Fruit fly (Drosophila melanogaster): ENCODE data around the gene SH3PX1.
A peak's percentile ranks its signal among the peaks of the same experiment; 100 is the strongest.

Gene SH3PX1

DNA sequence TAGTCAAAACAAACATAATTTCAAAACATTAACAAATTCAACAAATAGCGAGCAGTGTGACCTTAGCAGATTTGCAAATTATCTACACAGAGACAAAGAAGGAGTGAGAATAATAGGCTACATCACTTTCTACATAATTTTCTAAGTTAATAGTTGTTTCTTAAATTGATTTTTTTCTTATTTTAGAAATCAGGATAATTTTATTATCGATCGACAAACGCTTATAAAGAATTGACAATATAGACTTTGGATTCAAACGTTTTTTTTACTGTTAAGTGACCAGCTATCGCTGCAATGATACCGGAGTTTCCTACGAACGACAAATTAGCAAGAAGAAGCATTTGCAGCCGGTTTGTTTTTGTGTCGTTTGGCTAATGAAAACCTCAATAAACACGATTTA, 9.5 kb upstream of the SH3PX1 start, which contains the start of the genes nbs and defl (continued):
- TF ChIP-seq Rfx (GFP tag; IDR thresholded peaks at IDR 0.05) (peak; percentile 81), CG9817 (tag; optimal IDR thresholded peaks at IDR 0.05) (peak; percentile 61), CG3407 (GFP tag; optimal IDR thresholded peaks at IDR 0.05) (no peak), zfh2 (GFP tag; optimal IDR thresholded peaks at IDR 0.05) (peak; percentile 77), repo (GFP tag; optimal IDR thresholded peaks at IDR 0.05) (peak; percentile 32), slou (GFP tag; optimal IDR thresholded peaks at IDR 0.05) (peak; percentile 67), Hmr (GFP tag; optimal IDR thresholded peaks at IDR 0.05) (no peak), scrt (GFP tag; optimal IDR thresholded peaks at IDR 0.05) (peak; percentile 60), CG34422 (GFP tag; IDR thresholded peaks at IDR 0.05) (peak; percentile 89), odd (GFP tag; optimal IDR thresholded peaks at IDR 0.05) (no peak), lmd (GFP tag; IDR thresholded peaks at IDR 0.05) (peak; percentile 83), CG5180 (GFP tag; optimal IDR thresholded peaks at IDR 0.05) (no peak), stwl (tag; optimal IDR thresholded peaks at IDR 0.05) (peak; percentile 59), CG8765 (GFP tag; IDR thresholded peaks at IDR 0.05) (peak; percentile 65), Max (GFP tag; optimal IDR thresholded peaks at IDR 0.05) (peak; percentile 60), CG31388 (GFP tag; optimal IDR thresholded peaks at IDR 0.05) (no peak), CG42726 (GFP tag; IDR thresholded peaks at IDR 0.05; ENCODE audit: partially characterized antibody) (no peak), Asciz (GFP tag; optimal IDR thresholded peaks at IDR 0.05) (no peak), CG13424 (tag; optimal IDR thresholded peaks at IDR 0.05) (peak; percentile 81), CG32767 (GFP tag; IDR thresholded peaks at IDR 0.05) (peak; percentile 53; the same call in 1 of the 2 replicates), CG6689 (GFP tag; IDR thresholded peaks at IDR 0.05) (peak; percentile 68), CG7928 (GFP tag; optimal IDR thresholded peaks at IDR 0.05) (no peak), pzg (GFP tag; optimal IDR thresholded peaks at IDR 0.05) (peak; percentile 47), bcd (GFP tag; optimal IDR thresholded peaks at IDR 0.05) (peak; percentile 65), CG10267 (tag; optimal IDR thresholded peaks at IDR 0.05) (peak; percentile 52), cg (GFP tag; optimal IDR thresholded peaks at IDR 0.05) (no peak), tx (GFP tag; optimal IDR thresholded peaks at IDR 0.05) (peak; percentile 57), insv (GFP tag; optimal IDR thresholded peaks at IDR 0.05) (peak in 1 of 2 experiments; percentile 11), CG4424 (GFP tag; optimal IDR thresholded peaks at IDR 0.05) (peak; percentile 65), Sin3A (optimal IDR thresholded peaks at IDR 0.05) (peak; percentile 50), nom (GFP tag; optimal IDR thresholded peaks at IDR 0.05) (no peak), MBD-R2 (GFP tag; IDR thresholded peaks at IDR 0.05) (peak; percentile 92), tup (GFP tag; optimal IDR thresholded peaks at IDR 0.05) (no peak), exex (tag; optimal IDR thresholded peaks at IDR 0.05) (peak; percentile 36), schlank (tag; optimal IDR thresholded peaks at IDR 0.05) (no peak), CG9932 (GFP tag; IDR thresholded peaks at IDR 0.05) (peak; percentile 88), grn (GFP tag; optimal IDR thresholded peaks at IDR 0.05) (no peak), CG18262 (tag; optimal IDR thresholded peaks at IDR 0.05) (peak; percentile 74), trem (tag; optimal IDR thresholded peaks at IDR 0.05) (peak; percentile 24), Aef1 (GFP tag; IDR thresholded peaks at IDR 0.05) (peak; percentile 74), her (GFP tag; optimal IDR thresholded peaks at IDR 0.05) (no peak), CG6272 (GFP tag; IDR thresholded peaks at IDR 0.05) (peak; percentile 83), Dip3 (GFP tag; optimal IDR thresholded peaks at IDR 0.05) (peak; percentile 60), cwo (GFP tag; optimal IDR thresholded peaks at IDR 0.05) (no peak), dati (GFP tag; IDR thresholded peaks at IDR 0.05) (no peak), Pdp1 (GFP tag; optimal IDR thresholded peaks at IDR 0.05) (peak; percentile 59 to 69), cas (GFP tag; IDR thresholded peaks at IDR 0.05) (0 out of 2 replicates have a peak, but pooled peaks have one; percentile 36), ssp (GFP tag; IDR thresholded peaks at IDR 0.05) (peak; percentile 70), CG8944 (GFP tag; optimal IDR thresholded peaks at IDR 0.05) (peak; percentile 50), lov (optimal IDR thresholded peaks at IDR 0.05) (no peak), lov (GFP tag; IDR thresholded peaks at IDR 0.05) (0 out of 3 replicates have a peak, but pooled peaks have one; percentile 20)

Data from whole organism, embryonic.